Worm (Caenorhabditis elegans): Measurements from ENCODE around the gene gtf-2F2.

The gtf-2F2 gene

DNA sequence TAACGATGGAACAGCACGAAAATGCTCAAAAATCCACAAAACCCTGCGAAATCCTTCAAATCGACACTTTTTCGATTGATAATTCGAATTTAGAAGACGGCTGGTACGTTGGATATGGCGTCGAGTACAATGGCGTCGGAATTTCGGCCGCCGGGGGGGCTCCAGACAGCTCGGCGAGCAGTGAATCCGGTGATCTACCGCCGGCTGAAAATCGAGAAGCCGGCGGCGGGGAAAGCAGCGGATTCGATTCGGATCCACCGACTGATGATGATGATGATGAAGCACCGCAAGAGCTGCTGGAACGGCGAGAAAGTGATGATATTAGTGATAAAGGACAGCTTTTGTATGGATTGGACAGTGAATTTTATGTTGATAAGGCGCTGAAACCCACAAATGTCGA is 2.8 kb upstream of the gtf-2F2 start:
- TF ChIP-seq lin-15B (tag; optimal IDR thresholded peaks at IDR 0.05) (no peak), ceh-88 (GFP tag; IDR thresholded peaks at IDR 0.05) (no peak), nhr-71 (tag; optimal IDR thresholded peaks at IDR 0.05) (no peak), lin-39 (tag; optimal IDR thresholded peaks at IDR 0.05) (no peak), pag-3 (tag; optimal IDR thresholded peaks at IDR 0.05; ENCODE audit: borderline replicate concordance, insufficient read depth) (no peak), pqm-1 (tag; optimal IDR thresholded peaks at IDR 0.05) (no peak), C04F5.9 (tag; optimal IDR thresholded peaks at IDR 0.05) (no peak), nhr-76 (tag; optimal IDR thresholded peaks at IDR 0.05) (no peak), ama-1 (optimal IDR thresholded peaks at IDR 0.05) (no peak), jun-1 (tag; optimal IDR thresholded peaks at IDR 0.05) (no peak), nhr-20 (tag; optimal IDR thresholded peaks at IDR 0.05) (no peak), fkh-4 (tag; optimal IDR thresholded peaks at IDR 0.05; ENCODE audit: borderline replicate concordance) (no peak), ceh-63 (GFP tag; optimal IDR thresholded peaks at IDR 0.05) (no peak), ceh-82 (tag; optimal IDR thresholded peaks at IDR 0.05) (no peak), unc-86 (tag; optimal IDR thresholded peaks at IDR 0.05) (no peak)

DNA sequence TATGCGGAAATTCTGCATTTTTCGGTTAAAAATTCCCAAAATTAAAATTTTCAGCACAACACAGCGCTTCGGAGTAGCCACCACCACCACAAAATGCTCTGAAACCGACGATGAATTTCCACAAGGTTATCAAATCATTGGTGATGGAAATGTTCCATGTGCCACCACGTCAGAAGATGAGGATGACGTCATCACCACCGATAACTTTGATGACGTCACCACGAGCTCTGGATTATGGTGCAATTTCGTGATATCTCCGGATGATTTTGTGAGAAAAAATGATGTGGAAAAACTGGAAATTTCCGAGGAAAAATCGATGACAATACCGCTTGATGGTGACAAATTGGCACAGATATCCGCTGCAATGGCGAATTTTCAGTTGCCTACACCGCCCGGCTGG is 723 bp upstream of the gtf-2F2 start:
- TF ChIP-seq egl-27 (tag; optimal IDR thresholded peaks at IDR 0.05) (no peak), aha-1 (tag; optimal IDR thresholded peaks at IDR 0.05) (no peak), unc-86 (tag; optimal IDR thresholded peaks at IDR 0.05) (no peak), dsc-1 (tag; optimal IDR thresholded peaks at IDR 0.05) (no peak), irx-1 (tag; optimal IDR thresholded peaks at IDR 0.05) (no peak), fkh-10 (GFP tag; optimal IDR thresholded peaks at IDR 0.05) (no peak), ceh-88 (GFP tag; IDR thresholded peaks at IDR 0.05) (no peak), efl-1 (optimal IDR thresholded peaks at IDR 0.05) (no peak), efl-1 (GFP tag; optimal IDR thresholded peaks at IDR 0.05 in 1 of 2) (peak in 1 of 2 experiments; percentile 25), ets-5 (GFP tag; IDR thresholded peaks at IDR 0.05) (no peak)

- TF ChIP-seq ceh-88 (GFP tag; IDR thresholded peaks at IDR 0.05) (no peak), lin-35 (GFP tag; optimal IDR thresholded peaks at IDR 0.05) (no peak), lir-3 (tag; optimal IDR thresholded peaks at IDR 0.05; ENCODE audit: poor library complexity) (no peak), egl-13 (tag; optimal IDR thresholded peaks at IDR 0.05) (no peak), pqm-1 (tag; optimal IDR thresholded peaks at IDR 0.05) (no peak), unc-62 (GFP tag; optimal IDR thresholded peaks at IDR 0.05) (no peak), fkh-10 (GFP tag; optimal IDR thresholded peaks at IDR 0.05) (no peak), swsn-7 (tag; optimal IDR thresholded peaks at IDR 0.05) (no peak), ceh-8 (GFP tag; optimal IDR thresholded peaks at IDR 0.05) (no peak), unc-130 (tag; optimal IDR thresholded peaks at IDR 0.05) (no peak), unc-86 (tag; optimal IDR thresholded peaks at IDR 0.05) (no peak), C16A3.4 (tag; optimal IDR thresholded peaks at IDR 0.05) (no peak), skn-1 (tag; optimal IDR thresholded peaks at IDR 0.05) (no peak), ceh-90 (tag; optimal IDR thresholded peaks at IDR 0.05) (no peak)
Measured at ce11 chrV:18998045-18998444, 4.3 kb downstream of the gtf-2F2 start, which contains the start of gene tgt-2. TSS of gene tgt-2 (plus strand) at chrV:18998345.

- TF ChIP-seq F16B12.6 (tag; optimal IDR thresholded peaks at IDR 0.05), result no peak
- TF ChIP-seq unc-62 (GFP tag; optimal IDR thresholded peaks at IDR 0.05), result no peak
- no peak for TF ChIP-seq snu-23 (GFP tag; optimal IDR thresholded peaks at IDR 0.05)
- no peak for TF ChIP-seq nhr-11 (tag; optimal IDR thresholded peaks at IDR 0.05)
- no peak for TF ChIP-seq pqm-1 (tag; optimal IDR thresholded peaks at IDR 0.05)
- no peak for TF ChIP-seq zag-1 (tag; optimal IDR thresholded peaks at IDR 0.05)
- TF ChIP-seq egl-13 (tag; optimal IDR thresholded peaks at IDR 0.05), result no peak
- no peak for TF ChIP-seq C16A3.4 (tag; optimal IDR thresholded peaks at IDR 0.05)
- TF ChIP-seq fkh-8 (tag; optimal IDR thresholded peaks at IDR 0.05), result no peak
- no peak for TF ChIP-seq unc-86 (tag; optimal IDR thresholded peaks at IDR 0.05)
Measured at ce11 chrV:19000542-19000941, 6.8 kb downstream of the gtf-2F2 start.
